Worm (Caenorhabditis elegans): ENCODE results near the gene F39G3.3.

- TF ChIP-seq him-1 (tag; optimal IDR thresholded peaks at IDR 0.05) (no peak), W03F9.2 (tag; optimal IDR thresholded peaks at IDR 0.05) (no peak)
Measured at ce11 chrV:4745269-4745668, 13.6 kb downstream of the F39G3.3 start, which contains the start of gene C18G1.7.
